Worm (Caenorhabditis elegans) whole organism, L4/young adult: Measurements from ENCODE around the gene dod-17.

Experiments
- W03F9.2 ChIP-seq: fragments of 150-350 bp; optimal IDR thresholded peaks from 2 replicates; lab custom pipeline; 2014; ENCODE audit warnings: missing biosample characterization, missing genetic modification characterization
- dao-5 ChIP-seq: sonication (generic microtip); optimal IDR thresholded peaks from 2 replicates; lab custom pipeline; 2016; ENCODE audit warnings: missing genotype, missing genetic modification characterization, moderate library complexity, missing compliant biosample characterization
- him-1 ChIP-seq: sonication (generic microtip); optimal IDR thresholded peaks from 2 replicates; lab custom pipeline; 2016; ENCODE audit warnings: missing genotype, missing genetic modification reagents, missing genetic modification characterization, missing compliant biosample characterization

DNA sequence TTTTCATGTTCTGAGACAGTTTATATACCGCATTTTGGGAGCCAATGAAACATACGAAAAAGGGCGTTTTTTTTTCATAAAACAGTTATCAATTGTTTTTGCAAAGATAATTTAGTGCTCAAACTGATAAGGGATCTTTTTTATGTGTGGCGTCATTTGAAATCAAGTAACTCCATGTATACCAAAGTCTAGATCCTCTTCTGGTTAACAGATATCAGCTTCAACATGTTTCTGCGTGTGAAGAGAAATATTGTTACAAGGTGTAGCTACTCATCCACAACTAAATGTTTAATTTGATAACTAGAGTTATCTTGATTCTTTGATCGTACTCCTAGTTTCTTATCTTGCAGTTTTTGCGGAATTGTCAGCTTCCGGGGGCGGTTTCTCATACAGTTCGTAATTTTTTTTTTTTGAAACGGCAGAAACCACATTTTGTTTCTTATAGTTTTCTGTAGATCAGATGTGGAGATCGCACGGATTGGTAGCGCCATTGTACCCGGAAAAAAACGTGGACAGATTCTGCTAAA lies 4.0 kb upstream of the dod-17 start:
- TF ChIP-seq dao-5, result no peak
- no peak for TF ChIP-seq W03F9.2 (tag; lab: Kevin White, UChicago)
- no peak for TF ChIP-seq him-1 (tag; lab: Kevin White, UChicago)
